Fruit fly (Drosophila melanogaster): ENCODE measurements around the gene Edem2.

Gene Edem2

DNA sequence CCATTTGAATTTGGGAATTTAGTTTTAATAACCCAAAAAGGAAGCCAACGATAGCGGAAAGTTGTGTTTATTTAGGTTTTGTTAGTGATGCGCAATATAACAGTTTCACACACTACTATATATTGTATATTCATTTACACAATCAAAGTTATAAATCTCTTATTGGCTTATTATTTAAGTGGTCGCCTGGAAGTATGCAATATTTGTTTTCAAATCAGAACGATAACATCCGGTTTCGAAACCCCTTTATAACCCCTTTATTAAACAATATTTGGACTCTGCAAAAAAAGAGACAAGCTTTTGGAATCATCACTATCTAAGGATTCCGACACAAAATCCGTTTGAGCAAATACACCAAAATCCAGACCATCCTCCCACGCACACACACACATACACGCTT lies 34.1 kb upstream of the Edem2 start (continued):
- TF ChIP-seq CG10274 (GFP tag; optimal IDR thresholded peaks at IDR 0.05) = no peak
- TF ChIP-seq wek (GFP tag; optimal IDR thresholded peaks at IDR 0.05) = no peak
- peak; percentile 3 for TF ChIP-seq CG6854 (GFP tag; optimal IDR thresholded peaks at IDR 0.05)
- peak; percentile 1 for TF ChIP-seq Nf-YC (tag; optimal IDR thresholded peaks at IDR 0.05)
- TF ChIP-seq CG13296 (GFP tag; optimal IDR thresholded peaks at IDR 0.05) = peak; percentile 67
- TF ChIP-seq Hand (GFP tag; optimal IDR thresholded peaks at IDR 0.05) = no peak
- no peak for TF ChIP-seq Kr (GFP tag; optimal IDR thresholded peaks at IDR 0.05)
- no peak for TF ChIP-seq CG1233 (GFP tag; optimal IDR thresholded peaks at IDR 0.05)
- TF ChIP-seq pita (GFP tag; optimal IDR thresholded peaks at IDR 0.05) = no peak
- TF ChIP-seq CG11560 (tag; IDR thresholded peaks at IDR 0.05) = no peak
- no peak for TF ChIP-seq CG10543 (GFP tag; optimal IDR thresholded peaks at IDR 0.05)
- TF ChIP-seq pan (optimal IDR thresholded peaks at IDR 0.05) = no peak
- peak in 1 of 2 experiments; percentile 15 for TF ChIP-seq pan (GFP tag; optimal IDR thresholded peaks at IDR 0.05 in 1 of 2, IDR thresholded peaks at IDR 0.05 in 1 of 2)
- peak; percentile 90 for TF ChIP-seq Ets97D (GFP tag; optimal IDR thresholded peaks at IDR 0.05)
- TF ChIP-seq CG2889 (GFP tag; IDR thresholded peaks at IDR 0.05) = no peak
- no peak for TF ChIP-seq CG15073 (GFP tag; optimal IDR thresholded peaks at IDR 0.05)
- TF ChIP-seq gem (tag; optimal IDR thresholded peaks at IDR 0.05) = no peak
- no peak for TF ChIP-seq Lhr (GFP tag; optimal IDR thresholded peaks at IDR 0.05)
- TF ChIP-seq odd (GFP tag; optimal IDR thresholded peaks at IDR 0.05) = no peak
- TF ChIP-seq Sox102F (GFP tag; optimal IDR thresholded peaks at IDR 0.05) = no peak
- no peak for TF ChIP-seq ranshi (GFP tag; IDR thresholded peaks at IDR 0.05)
- peak; percentile 60 for TF ChIP-seq lab (GFP tag; optimal IDR thresholded peaks at IDR 0.05)
- TF ChIP-seq CG4617 (GFP tag; optimal IDR thresholded peaks at IDR 0.05; ENCODE audit: borderline replicate concordance) = no peak
- TF ChIP-seq Poxn (GFP tag; IDR thresholded peaks at IDR 0.05) = no peak
- peak; percentile 87 for TF ChIP-seq Med (GFP tag)
- no peak for TF ChIP-seq cato (GFP tag; optimal IDR thresholded peaks at IDR 0.05; ENCODE audit: borderline replicate concordance)
- TF ChIP-seq ATbp (GFP tag; optimal IDR thresholded peaks at IDR 0.05) = no peak
- TF ChIP-seq ase (GFP tag; IDR thresholded peaks at IDR 0.05) = no peak
- TF ChIP-seq phol (tag; optimal IDR thresholded peaks at IDR 0.05) = no peak
- peak; percentile 11 for TF ChIP-seq CG6254 (GFP tag; optimal IDR thresholded peaks at IDR 0.05)
- TF ChIP-seq CG12071 (GFP tag; optimal IDR thresholded peaks at IDR 0.05) = peak; percentile 6
- no peak for TF ChIP-seq CG18599 (GFP tag; optimal IDR thresholded peaks at IDR 0.05)
- no peak for TF ChIP-seq CG7963 (GFP tag; IDR thresholded peaks at IDR 0.05; ENCODE audit: partially characterized antibody)
- TF ChIP-seq mirr (GFP tag; optimal IDR thresholded peaks at IDR 0.05) = peak; percentile 51
- no peak for TF ChIP-seq CG4820 (GFP tag; optimal IDR thresholded peaks at IDR 0.05)
- TF ChIP-seq CG12659 (GFP tag; optimal IDR thresholded peaks at IDR 0.05) = peak; percentile 1
- no peak for TF ChIP-seq CG13424 (tag; optimal IDR thresholded peaks at IDR 0.05)
- no peak for TF ChIP-seq ems (GFP tag; optimal IDR thresholded peaks at IDR 0.05)
- no peak for TF ChIP-seq tin (GFP tag; optimal IDR thresholded peaks at IDR 0.05)
- TF ChIP-seq dan (GFP tag; IDR thresholded peaks at IDR 0.05) = no peak
- no peak for TF ChIP-seq CG3995 (GFP tag; optimal IDR thresholded peaks at IDR 0.05)
- no peak for TF ChIP-seq gsb (GFP tag; IDR thresholded peaks at IDR 0.05)
- TF ChIP-seq CG2678 (tag; optimal IDR thresholded peaks at IDR 0.05) = no peak
- TF ChIP-seq insv (GFP tag; optimal IDR thresholded peaks at IDR 0.05) = peak in 1 of 2 experiments; percentile 89
- no peak for TF ChIP-seq dmrt11E (tag; optimal IDR thresholded peaks at IDR 0.05)
- no peak for TF ChIP-seq CG8478 (optimal IDR thresholded peaks at IDR 0.05)
- TF ChIP-seq HLH3B (GFP tag; IDR thresholded peaks at IDR 0.05) = no peak
- TF ChIP-seq Meics (GFP tag; optimal IDR thresholded peaks at IDR 0.05) = peak; percentile 42
- no peak for TF ChIP-seq CG7786 (GFP tag; optimal IDR thresholded peaks at IDR 0.05)
- no peak for TF ChIP-seq CG2199 (GFP tag; IDR thresholded peaks at IDR 0.05)
- no peak for TF ChIP-seq Hr51 (GFP tag; optimal IDR thresholded peaks at IDR 0.05)
